Worm (Caenorhabditis elegans) whole organism, L4 larva: Measurements from ENCODE around the gene mon-2.

Source experiments
- R02D3.7 ChIP-seq: fragments of 150-350 bp; sonication (generic microtip); optimal IDR thresholded peaks from 3 replicates; lab custom pipeline; 2014; ENCODE audit warnings: missing biosample characterization, missing genetic modification characterization
- ces-1 ChIP-seq: fragments of 150-350 bp; sonication (generic microtip); optimal IDR thresholded peaks from 4 replicates; lab custom pipeline; 2014; ENCODE audit warnings: missing biosample characterization, missing genetic modification reagents, missing genetic modification characterization
- daf-12 ChIP-seq: fragments of 150-350 bp; optimal IDR thresholded peaks from 2 replicates; lab custom pipeline; 2014; ENCODE audit warnings: missing biosample characterization, missing genetic modification reagents, missing genetic modification characterization
- dve-1 ChIP-seq: sonication (generic microtip); optimal IDR thresholded peaks from 2 replicates; lab custom pipeline; 2017; ENCODE audit warnings: antibody characterized with exemption, mild to moderate bottlenecking, missing genetic modification characterization, missing compliant biosample characterization; ENCODE audit not compliant: insufficient read depth
- jun-1 ChIP-seq: fragments of 150-350 bp; optimal IDR thresholded peaks from 2 replicates; lab custom pipeline; 2014; ENCODE audit warnings: missing biosample characterization, missing genetic modification reagents, missing genetic modification characterization
- mxl-3 ChIP-seq: fragments of 200-800 bp; sonication (Bioruptor generic); optimal IDR thresholded peaks from 2 replicates; lab custom pipeline; 2018; ENCODE audit warnings: mild to moderate bottlenecking, missing genetic modification characterization, missing compliant biosample characterization
- nhr-10 ChIP-seq: fragments of 150-350 bp; optimal IDR thresholded peaks from 2 replicates; lab custom pipeline; 2014; ENCODE audit warnings: missing biosample characterization, missing genetic modification characterization
- skn-1 ChIP-seq: fragments of 150-350 bp; optimal IDR thresholded peaks from 2 replicates; lab custom pipeline; 2014; ENCODE audit warnings: missing biosample characterization, missing genetic modification characterization
- unc-130 ChIP-seq: sonication (generic microtip); optimal IDR thresholded peaks from 2 replicates; lab custom pipeline; 2016; ENCODE audit warnings: missing genetic modification reagents, missing genetic modification characterization, missing compliant biosample characterization
- vab-7 ChIP-seq: fragments of 200-800 bp; sonication (Bioruptor generic); IDR thresholded peaks from 2 replicates; pipeline ENCODE4 v1.3.6; 2022; ENCODE audit warnings: missing genetic modification reagents, missing genetic modification characterization, missing compliant biosample characterization

DNA sequence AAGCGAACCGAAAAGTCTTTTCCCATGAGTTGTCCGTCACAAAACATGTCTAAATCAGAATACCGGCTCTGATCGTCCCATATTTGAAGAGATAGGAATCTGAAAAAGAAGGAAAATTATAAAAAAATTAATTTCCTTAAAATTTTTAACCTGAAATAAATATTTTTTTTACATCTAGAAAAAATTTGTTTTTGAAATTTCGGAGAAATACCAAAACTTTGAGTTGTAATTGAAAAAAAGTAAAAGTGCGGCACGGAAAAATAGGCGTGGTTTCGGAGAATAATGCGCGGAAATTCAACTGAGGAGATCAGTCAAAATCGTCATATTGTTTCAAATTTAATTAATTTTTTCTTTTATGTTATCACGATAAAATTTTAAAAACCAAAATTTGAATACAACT lies 7.0 kb upstream of the mon-2 start, which contains the start of gene F11A10.6:
- TF ChIP-seq R02D3.7 (tag; lab: Kevin White, UChicago) = no peak
- no peak for TF ChIP-seq daf-12 (tag; lab: Kevin White, UChicago)
- no peak for TF ChIP-seq vab-7 (GFP tag; lab: Robert Waterston, UW)
- no peak for TF ChIP-seq jun-1
- no peak for TF ChIP-seq mxl-3
- TF ChIP-seq skn-1 (tag; lab: Kevin White, UChicago) = no peak
- TF ChIP-seq nhr-10 (tag; lab: Kevin White, UChicago) = no peak
- TF ChIP-seq unc-130 (GFP tag; lab: Kevin White, UChicago) = no peak
- no peak for TF ChIP-seq ces-1 (GFP tag; lab: Kevin White, UChicago)
- TF ChIP-seq dve-1 (tag; lab: Kevin White, UChicago) = no peak
